Worm (Caenorhabditis elegans): ENCODE measurements around the gene psa-3.

DNA sequence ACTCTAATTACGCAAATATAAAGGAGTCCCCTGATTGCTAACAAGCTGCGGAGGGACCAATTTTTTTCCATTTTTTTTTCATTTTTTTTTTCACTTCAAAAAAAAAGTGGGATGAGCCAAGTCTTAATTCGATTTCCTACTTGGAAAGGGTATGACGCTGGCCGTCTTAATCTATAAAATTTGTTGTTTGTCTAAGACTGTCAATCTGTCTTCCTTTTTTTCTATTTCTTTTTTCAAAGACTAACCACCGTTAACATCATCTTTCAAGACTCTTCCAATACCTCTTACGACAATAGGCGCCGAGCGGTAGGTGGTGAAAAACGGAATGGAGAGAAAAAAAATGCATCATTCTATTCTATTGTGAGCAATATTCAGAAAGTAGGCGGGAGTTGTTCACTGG, 57.3 kb downstream of the psa-3 start:
- TF ChIP-seq lin-13 (GFP tag; optimal IDR thresholded peaks at IDR 0.05) (no peak), elt-3 (tag; optimal IDR thresholded peaks at IDR 0.05) (no peak), mab-5 (tag; optimal IDR thresholded peaks at IDR 0.05) (no peak), F13H6.1 (tag; optimal IDR thresholded peaks at IDR 0.05) (no peak), nhr-25 (tag; optimal IDR thresholded peaks at IDR 0.05) (no peak), R02D3.7 (tag; optimal IDR thresholded peaks at IDR 0.05) (no peak), lin-39 (tag; optimal IDR thresholded peaks at IDR 0.05) (no peak)
